Fruit fly (Drosophila melanogaster) whole organism, prepupa: ENCODE measurements around the gene BNIP3.

Experiments used
- CG10631 ChIP-seq: fragments of 200-800 bp; sonication (Bioruptor generic); optimal IDR thresholded peaks from 2 replicates; lab custom pipeline; 2016; ENCODE audit warnings: missing biosample characterization, missing genetic modification characterization
- CG10669 ChIP-seq: fragments of 200-800 bp; sonication (Bioruptor generic); optimal IDR thresholded peaks from 3 replicates; lab custom pipeline; 2018; ENCODE audit warnings: missing biosample characterization, mild to moderate bottlenecking, missing genetic modification characterization, moderate library complexity
- CG11294 ChIP-seq: fragments of 200-800 bp; sonication (Bioruptor generic); IDR thresholded peaks from 2 replicates; pipeline ENCODE4 v1.3.6; 2022; ENCODE audit warnings: missing biosample characterization, missing genetic modification characterization
- CG11762 ChIP-seq: fragments of 200-800 bp; sonication (Bioruptor generic); optimal IDR thresholded peaks from 3 replicates; lab custom pipeline; 2016; ENCODE audit warnings: missing biosample characterization, missing genetic modification characterization; ENCODE audit not compliant: insufficient read depth
- CG11902 ChIP-seq: fragments of 200-800 bp; sonication (Bioruptor generic); optimal IDR thresholded peaks from 3 replicates; lab custom pipeline; 2016; ENCODE audit warnings: missing biosample characterization, missing genetic modification characterization
- CG15336 ChIP-seq: fragments of 200-800 bp; sonication (Bioruptor generic); IDR thresholded peaks from 2 replicates; pipeline ENCODE4 v1.3.6; 2022; ENCODE audit warnings: missing biosample characterization, missing genetic modification characterization
- CG1621 ChIP-seq: fragments of 200-800 bp; sonication (Bioruptor generic); optimal IDR thresholded peaks from 3 replicates; lab custom pipeline; 2018; ENCODE audit warnings: missing biosample characterization, mild to moderate bottlenecking, missing genetic modification characterization
- CG16779 ChIP-seq: fragments of 200-800 bp; sonication (Bioruptor generic); optimal IDR thresholded peaks from 3 replicates; lab custom pipeline; 2017; ENCODE audit warnings: missing biosample characterization, mild to moderate bottlenecking, missing genetic modification characterization
- CG3032 ChIP-seq: fragments of 200-800 bp; optimal IDR thresholded peaks from 2 replicates; lab custom pipeline; 2019; ENCODE audit warnings: missing biosample characterization, mild to moderate bottlenecking, missing genetic modification characterization, moderate library complexity
- CG31627 ChIP-seq: fragments of 200-800 bp; sonication (Bioruptor generic); optimal IDR thresholded peaks from 3 replicates; lab custom pipeline; 2016; ENCODE audit warnings: missing biosample characterization, missing genetic modification characterization
- CG32006 ChIP-seq: fragments of 200-800 bp; sonication (Bioruptor generic); optimal IDR thresholded peaks from 3 replicates; lab custom pipeline; 2017; ENCODE audit warnings: missing biosample characterization, mild to moderate bottlenecking, missing genetic modification characterization
- CG34406 ChIP-seq: fragments of 200-800 bp; sonication (Bioruptor generic); optimal IDR thresholded peaks from 3 replicates; lab custom pipeline; 2016; ENCODE audit warnings: missing biosample characterization, missing genetic modification characterization
- CG3919 ChIP-seq: fragments of 200-800 bp; sonication (Bioruptor generic); optimal IDR thresholded peaks from 3 replicates; lab custom pipeline; 2016; ENCODE audit warnings: missing biosample characterization, missing genetic modification characterization
- CG4318 ChIP-seq: fragments of 200-800 bp; sonication (Bioruptor generic); optimal IDR thresholded peaks from 3 replicates; lab custom pipeline; 2017; ENCODE audit warnings: missing biosample characterization, mild to moderate bottlenecking, missing genetic modification characterization
- CG6163 ChIP-seq: fragments of 200-800 bp; sonication (Bioruptor generic); IDR thresholded peaks from 3 replicates; pipeline ENCODE4 v1.3.6; 2022; ENCODE audit warnings: missing biosample characterization, missing genetic modification characterization
- CG6792 ChIP-seq: fragments of 200-800 bp; sonication (Bioruptor generic); optimal IDR thresholded peaks from 3 replicates; lab custom pipeline; 2016; ENCODE audit warnings: missing biosample characterization, missing genetic modification characterization
- CG6808 ChIP-seq: fragments of 200-800 bp; sonication (Bioruptor generic); optimal IDR thresholded peaks from 3 replicates; lab custom pipeline; 2017; ENCODE audit warnings: missing biosample characterization, missing genetic modification characterization, mild to moderate bottlenecking, moderate library complexity, missing genetic modification reagents
- CG6854 ChIP-seq: fragments of 200-800 bp; sonication (Bioruptor generic); optimal IDR thresholded peaks from 2 replicates; lab custom pipeline; 2017; ENCODE audit warnings: missing biosample characterization, mild to moderate bottlenecking, missing genetic modification characterization
- CG7368 ChIP-seq: fragments of 200-800 bp; sonication (Bioruptor generic); optimal IDR thresholded peaks from 3 replicates; lab custom pipeline; 2016; ENCODE audit warnings: missing biosample characterization, missing genetic modification characterization
- CG8119 ChIP-seq: fragments of 200-800 bp; sonication (Bioruptor generic); IDR thresholded peaks from 3 replicates; pipeline ENCODE4 v1.3.6; 2022; ENCODE audit warnings: missing biosample characterization, missing genetic modification characterization
- CG8319 ChIP-seq: fragments of 200-800 bp; sonication (Bioruptor generic); optimal IDR thresholded peaks from 3 replicates; lab custom pipeline; 2016; ENCODE audit warnings: missing biosample characterization, missing genetic modification characterization
- CG9139 ChIP-seq: fragments of 200-800 bp; sonication (Bioruptor generic); optimal IDR thresholded peaks from 3 replicates; lab custom pipeline; 2017; ENCODE audit warnings: missing biosample characterization, mild to moderate bottlenecking, missing genetic modification characterization
- Ets21C ChIP-seq: fragments of 200-800 bp; sonication (Bioruptor generic); optimal IDR thresholded peaks from 3 replicates; lab custom pipeline; 2016; ENCODE audit warnings: missing biosample characterization, missing genetic modification characterization
- Ets96B ChIP-seq: fragments of 200-800 bp; optimal IDR thresholded peaks from 2 replicates; lab custom pipeline; 2019; ENCODE audit warnings: missing biosample characterization, mild to moderate bottlenecking, missing genetic modification characterization, moderate library complexity
- Gug ChIP-seq: fragments of 200-800 bp; sonication (Bioruptor generic); IDR thresholded peaks from 2 replicates; pipeline ENCODE4 v1.3.6; 2022; ENCODE audit warnings: missing biosample characterization, missing genetic modification characterization
- Hr38 ChIP-seq: sonication (Bioruptor generic); optimal IDR thresholded peaks from 2 replicates; lab custom pipeline; 2016; ENCODE audit warnings: missing biosample characterization, missing genetic modification characterization
- Hr39 ChIP-seq: fragments of 200-800 bp; sonication (Bioruptor generic); optimal IDR thresholded peaks from 2 replicates; lab custom pipeline; 2016; ENCODE audit warnings: missing biosample characterization, missing genetic modification characterization
- Hr4 ChIP-seq: fragments of 200-800 bp; sonication (Bioruptor generic); optimal IDR thresholded peaks from 3 replicates; lab custom pipeline; 2016; ENCODE audit warnings: missing biosample characterization, missing genetic modification characterization
- OdsH ChIP-seq: fragments of 200-800 bp; sonication (Bioruptor generic); optimal IDR thresholded peaks from 3 replicates; lab custom pipeline; 2016; ENCODE audit warnings: missing biosample characterization, missing genetic modification characterization
- Smox ChIP-seq: fragments of 200-800 bp; sonication (Bioruptor generic); optimal IDR thresholded peaks from 3 replicates; lab custom pipeline; 2016; ENCODE audit warnings: missing biosample characterization, missing genetic modification characterization
- Sox102F ChIP-seq: fragments of 200-800 bp; sonication (Bioruptor generic); optimal IDR thresholded peaks from 2 replicates; lab custom pipeline; 2016; ENCODE audit warnings: missing biosample characterization, mild to moderate bottlenecking, missing genetic modification characterization
- Sox14 ChIP-seq: fragments of 200-800 bp; sonication (Bioruptor generic); optimal IDR thresholded peaks from 3 replicates; lab custom pipeline; 2016; ENCODE audit warnings: missing biosample characterization, missing genetic modification characterization
- Sox15 ChIP-seq: fragments of 200-800 bp; sonication (Bioruptor generic); optimal IDR thresholded peaks from 3 replicates; lab custom pipeline; 2016; ENCODE audit warnings: missing biosample characterization, missing genetic modification characterization
- achi ChIP-seq: fragments of 200-800 bp; sonication (Bioruptor generic); optimal IDR thresholded peaks from 3 replicates; lab custom pipeline; 2016; ENCODE audit warnings: missing biosample characterization, missing genetic modification characterization
- cyc ChIP-seq: fragments of 200-800 bp; sonication (Bioruptor generic); optimal IDR thresholded peaks from 3 replicates; lab custom pipeline; 2016; ENCODE audit warnings: missing biosample characterization, missing genetic modification characterization
- dac ChIP-seq: fragments of 200-800 bp; sonication (Bioruptor generic); optimal IDR thresholded peaks from 2 replicates; lab custom pipeline; 2017; ENCODE audit warnings: missing biosample characterization, mild to moderate bottlenecking, missing genetic modification characterization
- dsx ChIP-seq: fragments of 200-800 bp; optimal IDR thresholded peaks from 3 replicates; lab custom pipeline; 2019; ENCODE audit warnings: missing biosample characterization, mild to moderate bottlenecking, missing genetic modification characterization, moderate library complexity; ENCODE audit not compliant: poor library complexity, severe bottlenecking
- eg ChIP-seq: fragments of 200-800 bp; sonication (Bioruptor generic); IDR thresholded peaks from 3 replicates; pipeline ENCODE4 v1.3.6; 2022; ENCODE audit warnings: missing biosample characterization, missing genetic modification characterization
- fd59A ChIP-seq: fragments of 200-800 bp; sonication (Bioruptor generic); optimal IDR thresholded peaks from 2 replicates; lab custom pipeline; 2017; ENCODE audit warnings: missing biosample characterization, mild to moderate bottlenecking, missing genetic modification characterization, missing genetic modification reagents
- lz ChIP-seq: fragments of 200-800 bp; sonication (Bioruptor generic); optimal IDR thresholded peaks from 3 replicates; lab custom pipeline; 2016; ENCODE audit warnings: missing biosample characterization, missing genetic modification characterization
- net ChIP-seq: fragments of 200-800 bp; sonication (Bioruptor generic); optimal IDR thresholded peaks from 3 replicates; lab custom pipeline; 2016; ENCODE audit warnings: missing biosample characterization, missing genetic modification characterization
- pdm3 ChIP-seq: fragments of 200-800 bp; sonication (Bioruptor generic); optimal IDR thresholded peaks from 3 replicates; lab custom pipeline; 2016; ENCODE audit warnings: missing biosample characterization, missing genetic modification characterization
- salr ChIP-seq, 2 experiments: fragments of 200-800 bp; sonication (Bioruptor generic); optimal IDR thresholded peaks; 3 replicates each; lab custom pipeline; 2016 to 2018; ENCODE audit warnings: missing biosample characterization in 2 of 2, missing genetic modification characterization in 2 of 2, mild to moderate bottlenecking in 1 of 2
- spab ChIP-seq: fragments of 200-800 bp; sonication (Bioruptor generic); optimal IDR thresholded peaks from 2 replicates; lab custom pipeline; 2017; ENCODE audit warnings: missing biosample characterization, mild to moderate bottlenecking, missing genetic modification characterization, missing genetic modification reagents
- svp ChIP-seq: fragments of 200-800 bp; sonication (Bioruptor generic); peaks from one replicate; lab custom pipeline; 2016; ENCODE audit warnings: missing biosample characterization, missing genetic modification characterization
- topi ChIP-seq: fragments of 200-800 bp; sonication (Bioruptor generic); optimal IDR thresholded peaks from 3 replicates; lab custom pipeline; 2016; ENCODE audit warnings: missing biosample characterization, missing genetic modification characterization
- vri ChIP-seq: fragments of 200-800 bp; sonication (Bioruptor generic); optimal IDR thresholded peaks from 3 replicates; lab custom pipeline; 2016; ENCODE audit warnings: missing biosample characterization, mild to moderate bottlenecking, missing genetic modification characterization

Gene BNIP3

dm6 chr3L:20471499-20472313 lies 47.5 kb downstream of the BNIP3 start (continued):
- peak; percentile 16 for TF ChIP-seq CG10669 (GFP tag; lab: Kevin White, UChicago)
- TF ChIP-seq net (GFP tag; lab: Kevin White, UChicago): peak; percentile 8
- peak; percentile 25 for TF ChIP-seq Sox14
- no peak for TF ChIP-seq CG4318 (GFP tag; lab: Kevin White, UChicago)
- 0 out of 3 replicates have a peak, but pooled peaks have one; percentile 31 for TF ChIP-seq CG6163 (GFP tag; lab: Robert Waterston, UW)
- TF ChIP-seq svp (GFP tag; lab: Kevin White, UChicago): peak; percentile 98
- TF ChIP-seq CG15336 (GFP tag; lab: Robert Waterston, UW): peak; percentile 65
- TF ChIP-seq CG8119: peak; percentile 34; the same call in 2 of the 3 replicates

DNA sequence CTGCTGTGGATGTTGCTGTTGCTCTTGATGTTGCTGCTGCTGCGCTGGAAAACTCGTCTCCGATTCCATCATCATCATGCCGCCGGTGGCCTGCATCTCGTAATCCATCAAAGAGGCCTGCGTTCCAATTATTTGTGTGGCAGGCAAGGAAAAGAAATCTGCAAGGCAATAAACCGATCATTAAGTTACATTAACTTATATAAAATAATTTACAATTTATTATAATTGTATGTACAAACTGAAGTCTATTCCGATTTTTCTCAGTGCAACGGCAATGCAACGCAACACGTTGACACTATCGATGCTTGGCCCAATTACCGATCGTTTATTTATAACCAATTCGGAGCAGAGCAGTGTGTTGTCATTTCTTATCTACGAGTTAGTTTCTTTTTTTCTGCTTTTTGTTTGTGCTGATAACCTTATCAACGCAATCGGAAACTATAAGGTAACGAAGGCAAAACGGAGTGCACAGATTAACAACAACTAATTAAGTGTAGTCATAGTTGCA lies 48.1 kb downstream of the BNIP3 start:
- TF ChIP-seq CG7368 (GFP tag; lab: Kevin White, UChicago) (peak; percentile 22), CG15336 (GFP tag; lab: Robert Waterston, UW) (peak; percentile 76), CG8319 (GFP tag; lab: Kevin White, UChicago) (no peak), Ets96B (tag; lab: Kevin White, UChicago) (no peak), CG3919 (peak; percentile 47), Hr4 (GFP tag; lab: Kevin White, UChicago) (no peak), CG10631 (GFP tag; lab: Kevin White, UChicago) (no peak), topi (GFP tag; lab: Kevin White, UChicago) (no peak), CG16779 (no peak), CG31627 (GFP tag; lab: Kevin White, UChicago) (no peak), CG11294 (peak; percentile 49; the same call in 1 of the 2 replicates), spab (GFP tag; lab: Kevin White, UChicago) (no peak), Ets21C (GFP tag; lab: Kevin White, UChicago) (no peak), CG9139 (GFP tag; lab: Kevin White, UChicago) (no peak), dsx (GFP tag; lab: Kevin White, UChicago) (no peak), CG11762 (no peak), achi (GFP tag; lab: Kevin White, UChicago) (no peak), CG32006 (GFP tag; lab: Kevin White, UChicago) (peak; percentile 68), CG3032 (tag; lab: Kevin White, UChicago) (no peak), Sox102F (GFP tag; lab: Kevin White, UChicago) (no peak), CG6792 (GFP tag; lab: Kevin White, UChicago) (peak; percentile 9), vri (GFP tag; lab: Kevin White, UChicago) (no peak), CG11902 (GFP tag; lab: Kevin White, UChicago) (no peak), CG1621 (tag; lab: Kevin White, UChicago) (no peak), Hr38 (GFP tag; lab: Kevin White, UChicago) (no peak), fd59A (GFP tag; lab: Kevin White, UChicago) (peak; percentile 37), CG10669 (GFP tag; lab: Kevin White, UChicago) (peak; percentile 38), svp (GFP tag; lab: Kevin White, UChicago) (no peak), Smox (GFP tag; lab: Kevin White, UChicago) (no peak), OdsH (GFP tag; lab: Kevin White, UChicago) (peak; percentile 39), CG8119 (peak; percentile 49; the same call in 2 of the 3 replicates), CG6854 (GFP tag; lab: Kevin White, UChicago) (no peak), Gug (peak; percentile 48), dac (GFP tag; lab: Kevin White, UChicago) (peak; percentile 12), pdm3 (GFP tag; lab: Kevin White, UChicago) (no peak), CG4318 (GFP tag; lab: Kevin White, UChicago) (peak; percentile 6), lz (GFP tag; lab: Kevin White, UChicago) (no peak), Sox15 (GFP tag; lab: Kevin White, UChicago) (no peak), eg (peak; percentile 82), salr (GFP tag; optimal IDR thresholded peaks at IDR 0.05; lab: Kevin White, UChicago) (peak in 1 of 2 experiments; percentile 42), CG34406 (no peak), Hr39 (GFP tag; lab: Kevin White, UChicago) (no peak), CG6808 (GFP tag; lab: Kevin White, UChicago) (no peak), cyc (GFP tag; lab: Kevin White, UChicago) (no peak), net (GFP tag; lab: Kevin White, UChicago) (peak; percentile 47)
